Fruit fly (Drosophila melanogaster) whole organism, wandering third instar larva: ENCODE data around the gene CG6761.

Experiments used
- Abd-B ChIP-seq: fragments of >200 bp; optimal IDR thresholded peaks from 2 replicates; lab custom pipeline; 2017; ENCODE audit warnings: missing biosample characterization, missing genetic modification characterization
- CG32264 ChIP-seq: fragments of 200-800 bp; sonication (Bioruptor generic); optimal IDR thresholded peaks from 2 replicates; lab custom pipeline; 2016; ENCODE audit warnings: missing biosample characterization, missing genetic modification characterization
- CG9705 ChIP-seq: fragments of 200-800 bp; sonication (Bioruptor generic); optimal IDR thresholded peaks from 2 replicates; lab custom pipeline; 2018; ENCODE audit warnings: missing biosample characterization, mild to moderate bottlenecking, missing genetic modification characterization
- CrebA ChIP-seq: fragments of 200-800 bp; sonication (Bioruptor generic); optimal IDR thresholded peaks from 2 replicates; lab custom pipeline; 2016; ENCODE audit warnings: missing biosample characterization, mild to moderate bottlenecking, missing genetic modification characterization, borderline replicate concordance
- Dfd ChIP-seq: fragments of >200 bp; optimal IDR thresholded peaks from 2 replicates; lab custom pipeline; 2017; ENCODE audit warnings: missing biosample characterization, missing genetic modification characterization
- Dif ChIP-seq: fragments of 200-275, 200-300 bp; sonication (Bioruptor generic); optimal IDR thresholded peaks from 2 replicates; lab custom pipeline; 2018; ENCODE audit warnings: missing biosample characterization, missing genetic modification characterization; ENCODE audit not compliant: partially characterized antibody
- GATAd ChIP-seq: sonication (Bioruptor generic); optimal IDR thresholded peaks from 2 replicates; lab custom pipeline; 2016; ENCODE audit warnings: missing biosample characterization, missing genetic modification characterization
- HLH106 ChIP-seq: fragments of 200-800 bp; optimal IDR thresholded peaks from 3 replicates; lab custom pipeline; 2019; ENCODE audit warnings: missing biosample characterization, mild to moderate bottlenecking, missing genetic modification characterization, moderate library complexity
- Hnf4 ChIP-seq: fragments of 200-800 bp; sonication (Bioruptor generic); optimal IDR thresholded peaks from 2 replicates; lab custom pipeline; 2016; ENCODE audit warnings: missing biosample characterization, mild to moderate bottlenecking, missing genetic modification characterization
- Hr78 ChIP-seq: fragments of >200 bp; optimal IDR thresholded peaks from 2 replicates; lab custom pipeline; 2017; ENCODE audit warnings: missing biosample characterization, missing genetic modification characterization
- Hr83 ChIP-seq: fragments of 200-300 bp; sonication (Bioruptor generic); optimal IDR thresholded peaks from 2 replicates; lab custom pipeline; 2016; ENCODE audit warnings: missing biosample characterization, mild to moderate bottlenecking, missing genetic modification characterization, moderate library complexity; ENCODE audit not compliant: poor library complexity, severe bottlenecking
- Jra ChIP-seq: sonication (Bioruptor generic); optimal IDR thresholded peaks from 2 replicates; lab custom pipeline; 2016; ENCODE audit warnings: missing biosample characterization, missing genetic modification characterization
- Mio ChIP-seq: sonication (Bioruptor generic); optimal IDR thresholded peaks from 2 replicates; lab custom pipeline; 2016; ENCODE audit warnings: missing biosample characterization, missing genetic modification characterization
- Myc ChIP-seq: fragments of >200 bp; optimal IDR thresholded peaks from 2 replicates; lab custom pipeline; 2017
- N ChIP-seq: fragments of >200 bp; optimal IDR thresholded peaks from 2 replicates; lab custom pipeline; 2018; ENCODE audit warnings: missing biosample characterization, missing external identifiers, missing genetic modification characterization
- OdsH ChIP-seq: fragments of 200-800 bp; sonication (Bioruptor generic); optimal IDR thresholded peaks from 2 replicates; lab custom pipeline; 2016; ENCODE audit warnings: missing biosample characterization, mild to moderate bottlenecking, missing genetic modification characterization
- Rel ChIP-seq, 2 experiments: fragments of 200-800 bp; sonication (Bioruptor generic) in 1 of 2; optimal IDR thresholded peaks; 2 replicates in 1 of 2; 3 replicates in 1 of 2; lab custom pipeline; 2016 to 2019; ENCODE audit warnings: mild to moderate bottlenecking in 2 of 2, missing biosample characterization in 2 of 2, missing genetic modification characterization in 2 of 2, moderate library complexity in 1 of 2
- Sp1 ChIP-seq: fragments of 200-800 bp; sonication (Bioruptor generic); optimal IDR thresholded peaks from 3 replicates; lab custom pipeline; 2019; ENCODE audit warnings: missing biosample characterization, mild to moderate bottlenecking, missing genetic modification characterization, moderate library complexity
- Vsx2 ChIP-seq: fragments of 200-300, 225-300 bp; sonication (Bioruptor generic); optimal IDR thresholded peaks from 2 replicates; lab custom pipeline; 2018; ENCODE audit warnings: missing biosample characterization, missing genetic modification characterization; ENCODE audit not compliant: partially characterized antibody
- br ChIP-seq: fragments of 200-800 bp; sonication (Bioruptor generic); optimal IDR thresholded peaks from 2 replicates; lab custom pipeline; 2016; ENCODE audit warnings: missing biosample characterization, missing genetic modification characterization
- brk ChIP-seq: fragments of 200-800 bp; sonication (Bioruptor generic); optimal IDR thresholded peaks from 2 replicates; lab custom pipeline; 2016; ENCODE audit warnings: missing biosample characterization, mild to moderate bottlenecking, missing genetic modification characterization
- dl ChIP-seq, 2 experiments: fragments of 175-275, 200-275 bp in 1 of 2; fragments of 200-275 bp in 1 of 2; sonication (Bioruptor generic); optimal IDR thresholded peaks; lab custom pipeline; 2018; ENCODE audit warnings: mild to moderate bottlenecking in 2 of 2, missing biosample characterization in 2 of 2, missing genetic modification characterization in 2 of 2, moderate library complexity in 2 of 2; ENCODE audit not compliant: partially characterized antibody in 2 of 2, insufficient read depth in 1 of 2
- dmrt93B ChIP-seq: fragments of 200-800 bp; sonication (Bioruptor generic); optimal IDR thresholded peaks from 2 replicates; lab custom pipeline; 2018; ENCODE audit warnings: missing biosample characterization, mild to moderate bottlenecking, missing genetic modification characterization
- dsf ChIP-seq: sonication (Bioruptor generic); optimal IDR thresholded peaks from 2 replicates; lab custom pipeline; 2016; ENCODE audit warnings: missing biosample characterization, missing genetic modification characterization, borderline replicate concordance
- ey ChIP-seq: fragments of 200-800 bp; sonication (Bioruptor generic); optimal IDR thresholded peaks from 2 replicates; lab custom pipeline; 2016; ENCODE audit warnings: missing biosample characterization, missing genetic modification characterization
- foxo ChIP-seq, 2 experiments: fragments of 200-800 bp; sonication (Bioruptor generic); optimal IDR thresholded peaks; 2 replicates in 1 of 2; 3 replicates in 1 of 2; lab custom pipeline; 2016 to 2017; ENCODE audit warnings: missing biosample characterization in 2 of 2, missing genetic modification characterization in 2 of 2
- fru ChIP-seq: fragments of 200-800 bp; sonication (Bioruptor generic); optimal IDR thresholded peaks from 3 replicates; lab custom pipeline; 2016; ENCODE audit warnings: missing biosample characterization, mild to moderate bottlenecking, missing genetic modification characterization
- h ChIP-seq: fragments of 200-800 bp; sonication (Bioruptor generic); optimal IDR thresholded peaks from 3 replicates; lab custom pipeline; 2016; ENCODE audit warnings: missing biosample characterization, mild to moderate bottlenecking, missing genetic modification characterization
- jim ChIP-seq: fragments of 175-275, 200-325 bp; sonication (Bioruptor generic); optimal IDR thresholded peaks from 2 replicates; lab custom pipeline; 2016; ENCODE audit warnings: missing biosample characterization, mild to moderate bottlenecking, missing genetic modification characterization
- pan ChIP-seq: fragments of >200 bp; optimal IDR thresholded peaks from 2 replicates; lab custom pipeline; 2017
- psq ChIP-seq: fragments of 200-800 bp; sonication (Bioruptor generic); optimal IDR thresholded peaks from 3 replicates; lab custom pipeline; 2017; ENCODE audit warnings: missing biosample characterization, mild to moderate bottlenecking, missing genetic modification characterization, moderate library complexity
- rgr ChIP-seq: fragments of 200-800 bp; sonication (Bioruptor generic); optimal IDR thresholded peaks from 3 replicates; lab custom pipeline; 2016; ENCODE audit warnings: missing biosample characterization, mild to moderate bottlenecking, missing genetic modification characterization
- sage ChIP-seq: fragments of 200-800 bp; sonication (Bioruptor generic); optimal IDR thresholded peaks from 2 replicates; lab custom pipeline; 2016; ENCODE audit warnings: missing biosample characterization, mild to moderate bottlenecking, missing genetic modification characterization
- sv ChIP-seq: fragments of 200-800 bp; sonication (Bioruptor generic); optimal IDR thresholded peaks from 3 replicates; lab custom pipeline; 2016; ENCODE audit warnings: missing biosample characterization, missing genetic modification characterization
- tai ChIP-seq: sonication (Bioruptor generic); optimal IDR thresholded peaks from 2 replicates; lab custom pipeline; 2016; ENCODE audit warnings: missing biosample characterization, missing genetic modification characterization
- usp ChIP-seq: fragments of >200 bp; optimal IDR thresholded peaks from 2 replicates; lab custom pipeline; 2017; ENCODE audit warnings: missing biosample characterization, missing genetic modification characterization
- woc ChIP-seq: sonication (Bioruptor generic); optimal IDR thresholded peaks from 2 replicates; lab custom pipeline; 2016; ENCODE audit warnings: missing biosample characterization, mild to moderate bottlenecking, missing genetic modification characterization

CG6761 gene

DNA sequence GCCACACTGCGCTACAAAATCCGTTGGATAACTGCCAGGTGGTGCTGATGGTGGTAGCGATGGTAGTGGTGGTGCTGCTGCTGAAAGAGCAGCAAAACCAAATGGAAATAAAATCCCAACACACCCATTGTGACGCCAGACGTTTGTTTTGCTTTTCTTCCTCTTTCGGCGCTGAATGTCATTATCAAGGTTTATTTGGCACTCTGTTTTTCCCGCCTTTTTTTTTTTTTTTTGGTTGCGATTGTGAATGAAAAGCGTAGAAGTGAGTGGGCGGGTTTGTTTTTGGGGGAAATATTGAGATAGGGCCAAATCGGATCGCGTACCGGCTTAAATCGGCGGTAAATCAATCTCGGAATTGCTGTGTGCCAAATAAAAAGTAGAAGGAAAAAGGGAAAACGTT, 26.1 kb downstream of the CG6761 start:
- no peak for TF ChIP-seq usp (GFP tag; lab: Kevin White, UChicago)
- TF ChIP-seq Rel (GFP tag; optimal IDR thresholded peaks at IDR 0.05; lab: Kevin White, UChicago), result no peak
- TF ChIP-seq Rel (tag; optimal IDR thresholded peaks at IDR 0.05; lab: Kevin White, UChicago), result peak; percentile 60
- TF ChIP-seq, all 38 proteins: peak for 1

dm6 chr3L:9675528-9675963, 27.8 kb downstream of the CG6761 start:
- TF ChIP-seq jim (GFP tag; lab: Kevin White, UChicago) (peak; percentile 83), usp (GFP tag; lab: Kevin White, UChicago) (no peak), Sp1 (GFP tag; lab: Kevin White, UChicago) (peak; percentile 93), Hr83 (GFP tag; lab: Kevin White, UChicago) (no peak), ey (no peak), dmrt93B (GFP tag; lab: Kevin White, UChicago) (no peak), dl (GFP tag; optimal IDR thresholded peaks at IDR 0.05; lab: Kevin White, UChicago; ENCODE audit: insufficient read depth in 1 of 2, partially characterized antibody in 2 of 2) (no peak), pan (lab: Kevin White, UChicago) (no peak), foxo (GFP tag; optimal IDR thresholded peaks at IDR 0.05; lab: Kevin White, UChicago) (peak in 1 of 2 experiments; percentile 77), CG9705 (GFP tag; lab: Kevin White, UChicago) (peak; percentile 59), h (GFP tag; lab: Kevin White, UChicago) (peak; percentile 66), N (no peak), Vsx2 (GFP tag; lab: Kevin White, UChicago) (no peak), dsf (GFP tag; lab: Kevin White, UChicago) (no peak), tai (no peak), OdsH (peak; percentile 13), GATAd (GFP tag; lab: Kevin White, UChicago) (no peak), psq (GFP tag; lab: Kevin White, UChicago) (peak; percentile 42), fru (GFP tag; lab: Kevin White, UChicago) (peak; percentile 9), CG32264 (peak; percentile 77), woc (GFP tag; lab: Kevin White, UChicago) (no peak), Dfd (GFP tag; lab: Kevin White, UChicago) (no peak), Hr78 (GFP tag; lab: Kevin White, UChicago) (no peak), Jra (GFP tag; lab: Kevin White, UChicago) (no peak), Myc (no peak), Mio (no peak), Hnf4 (GFP tag; lab: Kevin White, UChicago) (peak; percentile 32), sage (GFP tag; lab: Kevin White, UChicago) (peak; percentile 82), HLH106 (tag; lab: Kevin White, UChicago) (peak; percentile 25), sv (GFP tag; lab: Kevin White, UChicago) (no peak), Abd-B (GFP tag; lab: Kevin White, UChicago) (no peak), rgr (peak; percentile 18), brk (GFP tag; lab: Kevin White, UChicago) (no peak), Rel (GFP tag; optimal IDR thresholded peaks at IDR 0.05; lab: Kevin White, UChicago) (peak; percentile 90), Rel (tag; optimal IDR thresholded peaks at IDR 0.05; lab: Kevin White, UChicago) (peak; percentile 74), br (GFP tag; lab: Kevin White, UChicago) (peak; percentile 59), Dif (peak; percentile 43), CrebA (GFP tag; lab: Kevin White, UChicago) (no peak)

dm6 chr3L:9674300-9674699, 29.1 kb downstream of the CG6761 start:
- TF ChIP-seq sage (GFP tag; lab: Kevin White, UChicago) (no peak), woc (GFP tag; lab: Kevin White, UChicago) (no peak), Mio (no peak), psq (GFP tag; lab: Kevin White, UChicago) (no peak), GATAd (GFP tag; lab: Kevin White, UChicago) (no peak), dl (GFP tag; optimal IDR thresholded peaks at IDR 0.05; lab: Kevin White, UChicago; ENCODE audit: insufficient read depth in 1 of 2, partially characterized antibody in 2 of 2) (no peak), HLH106 (tag; lab: Kevin White, UChicago) (no peak), dsf (GFP tag; lab: Kevin White, UChicago) (no peak), Myc (no peak), Abd-B (GFP tag; lab: Kevin White, UChicago) (no peak)
